Fruit fly (Drosophila melanogaster) whole organism, embryonic: ENCODE measurements around the gene CG10492.

Source experiments
- Abd-B ChIP-seq: fragments of 200-800 bp; sonication (Bioruptor generic); optimal IDR thresholded peaks from 2 replicates; lab custom pipeline; 2018; ENCODE audit warnings: missing biosample characterization, mild to moderate bottlenecking, missing genetic modification characterization, moderate library complexity
- B-H1 ChIP-seq: fragments of 200-800 bp; sonication (Bioruptor generic); IDR thresholded peaks from 3 replicates; pipeline ENCODE4 v1.3.6; 2022; ENCODE audit warnings: missing biosample characterization, missing genetic modification characterization
- BtbVII ChIP-seq: fragments of 200-800 bp; sonication (Bioruptor generic); optimal IDR thresholded peaks from 3 replicates; lab custom pipeline; 2017; ENCODE audit warnings: missing biosample characterization, mild to moderate bottlenecking, missing genetic modification characterization
- CG10321 ChIP-seq: fragments of 200-800 bp; sonication (Bioruptor generic); IDR thresholded peaks from 2 replicates; pipeline ENCODE4 v1.3.6; 2022; ENCODE audit warnings: missing biosample characterization, missing genetic modification characterization
- CG10959 ChIP-seq: fragments of 200-800 bp; sonication (Bioruptor generic); IDR thresholded peaks from 2 replicates; pipeline ENCODE4 v1.3.6; 2022; ENCODE audit warnings: missing biosample characterization, missing genetic modification characterization
- CG12071 ChIP-seq: fragments of 200-800 bp; sonication (Bioruptor generic); optimal IDR thresholded peaks from 3 replicates; lab custom pipeline; 2018; ENCODE audit warnings: missing biosample characterization, mild to moderate bottlenecking, missing genetic modification characterization
- CG13123 ChIP-seq: fragments of 200-800 bp; sonication (Bioruptor generic); optimal IDR thresholded peaks from 2 replicates; lab custom pipeline; 2016; ENCODE audit warnings: missing biosample characterization, missing genetic modification characterization
- CG13296 ChIP-seq: fragments of 200-800 bp; sonication (Bioruptor generic); optimal IDR thresholded peaks from 3 replicates; lab custom pipeline; 2018; ENCODE audit warnings: missing biosample characterization, mild to moderate bottlenecking, missing genetic modification characterization
- CG1529 ChIP-seq: fragments of 200-800 bp; sonication (Bioruptor generic); optimal IDR thresholded peaks from 3 replicates; lab custom pipeline; 2018; ENCODE audit warnings: missing biosample characterization, missing genetic modification characterization
- CG15479 ChIP-seq: fragments of 200-800 bp; sonication (Bioruptor generic); optimal IDR thresholded peaks from 3 replicates; lab custom pipeline; 2019; ENCODE audit warnings: missing biosample characterization, mild to moderate bottlenecking, missing genetic modification characterization, moderate library complexity
- CG16815 ChIP-seq: fragments of 200-800 bp; sonication (Bioruptor generic); optimal IDR thresholded peaks from 3 replicates; lab custom pipeline; 2017; ENCODE audit warnings: missing biosample characterization, mild to moderate bottlenecking, missing genetic modification characterization
- CG16863 ChIP-seq: fragments of 200-800 bp; sonication (Bioruptor generic); optimal IDR thresholded peaks from 3 replicates; lab custom pipeline; 2016; ENCODE audit warnings: missing biosample characterization, missing genetic modification characterization
- CG17186 ChIP-seq: fragments of 200-800 bp; sonication (Bioruptor generic); optimal IDR thresholded peaks from 3 replicates; lab custom pipeline; 2017; ENCODE audit warnings: missing biosample characterization, missing genetic modification reagents, missing genetic modification characterization
- CG2202 ChIP-seq: fragments of 200-800 bp; sonication (Bioruptor generic); optimal IDR thresholded peaks from 2 replicates; lab custom pipeline; 2018; ENCODE audit warnings: missing biosample characterization, mild to moderate bottlenecking, missing genetic modification characterization
- CG30403 ChIP-seq: fragments of 200-800 bp; sonication (Bioruptor generic); optimal IDR thresholded peaks from 3 replicates; lab custom pipeline; 2016; ENCODE audit warnings: missing biosample characterization, missing genetic modification characterization
- CG32532 ChIP-seq: fragments of 200-800 bp; sonication (Bioruptor generic); IDR thresholded peaks from 2 replicates; pipeline ENCODE4 v1.3.6; 2022; ENCODE audit warnings: missing biosample characterization, missing genetic modification characterization
- CG32767 ChIP-seq: fragments of 200-800 bp; sonication (Bioruptor generic); IDR thresholded peaks from 2 replicates; pipeline ENCODE4 v1.3.6; 2022; ENCODE audit warnings: missing biosample characterization, missing genetic modification characterization
- CG3407 ChIP-seq: fragments of 200-800 bp; sonication (Bioruptor generic); optimal IDR thresholded peaks from 2 replicates; lab custom pipeline; 2018; ENCODE audit warnings: missing biosample characterization, mild to moderate bottlenecking, missing genetic modification characterization
- CG42726 ChIP-seq: fragments of 200-800 bp; sonication (Bioruptor generic); IDR thresholded peaks from 2 replicates; pipeline ENCODE4 v1.3.6; 2022; ENCODE audit warnings: missing biosample characterization, missing genetic modification characterization; ENCODE audit not compliant: partially characterized antibody
- CG4424 ChIP-seq: fragments of 200-800 bp; sonication (Bioruptor generic); optimal IDR thresholded peaks from 3 replicates; lab custom pipeline; 2016; ENCODE audit warnings: missing biosample characterization, missing genetic modification characterization
- CG6272 ChIP-seq: fragments of 200-800 bp; sonication (Bioruptor generic); IDR thresholded peaks from 2 replicates; pipeline ENCODE4 v1.3.6; 2022; ENCODE audit warnings: missing biosample characterization, missing genetic modification characterization
- CG8388 ChIP-seq: fragments of 200-800 bp; sonication (Bioruptor generic); optimal IDR thresholded peaks from 2 replicates; lab custom pipeline; 2019; ENCODE audit warnings: missing biosample characterization, mild to moderate bottlenecking, missing genetic modification characterization, moderate library complexity
- CG8765 ChIP-seq: fragments of 200-800 bp; sonication (Bioruptor generic); IDR thresholded peaks from 2 replicates; pipeline ENCODE4 v1.3.6; 2022; ENCODE audit warnings: missing biosample characterization, missing genetic modification characterization
- CG8924 ChIP-seq: fragments of 200-800 bp; optimal IDR thresholded peaks from 3 replicates; lab custom pipeline; 2019; ENCODE audit warnings: missing biosample characterization, mild to moderate bottlenecking, missing genetic modification characterization, moderate library complexity
- CG8944 ChIP-seq: fragments of 200-800 bp; sonication (Bioruptor generic); optimal IDR thresholded peaks from 3 replicates; lab custom pipeline; 2016; ENCODE audit warnings: missing biosample characterization, missing genetic modification characterization
- CkIIα-i1 ChIP-seq: fragments of 200-800 bp; sonication (Bioruptor generic); IDR thresholded peaks from 2 replicates; pipeline ENCODE4 v1.3.6; 2022; ENCODE audit warnings: missing biosample characterization, missing genetic modification characterization
- Eip74EF ChIP-seq, 2 experiments: fragments of 200-800 bp in 1 of 2; fragments of >200 bp in 1 of 2; sonication (Bioruptor generic) in 1 of 2; optimal IDR thresholded peaks; 2 replicates each; lab custom pipeline; 2017 to 2019; ENCODE audit warnings: missing biosample characterization in 2 of 2, missing genetic modification characterization in 2 of 2, mild to moderate bottlenecking in 1 of 2, moderate library complexity in 1 of 2
- Gsc ChIP-seq: fragments of 200-800 bp; sonication (Bioruptor generic); IDR thresholded peaks from 2 replicates; pipeline ENCODE4 v1.3.6; 2022; ENCODE audit warnings: missing biosample characterization, missing genetic modification characterization
- HLH4C ChIP-seq: fragments of 200-800 bp; sonication (Bioruptor generic); IDR thresholded peaks from 3 replicates; pipeline ENCODE4 v1.3.6; 2022; ENCODE audit warnings: missing biosample characterization, missing genetic modification characterization; ENCODE audit not compliant: partially characterized antibody
- Hmx ChIP-seq: fragments of 200-800 bp; sonication (Bioruptor generic); optimal IDR thresholded peaks from 2 replicates; lab custom pipeline; 2016; ENCODE audit warnings: missing biosample characterization, missing genetic modification characterization
- Hsf ChIP-seq: fragments of 200-800 bp; sonication (Bioruptor generic); optimal IDR thresholded peaks from 3 replicates; lab custom pipeline; 2016; ENCODE audit warnings: missing biosample characterization, missing genetic modification characterization
- MBD-R2 ChIP-seq: fragments of 200-800 bp; sonication (Bioruptor generic); IDR thresholded peaks from 2 replicates; pipeline ENCODE4 v1.3.6; 2022; ENCODE audit warnings: missing biosample characterization, missing genetic modification characterization
- Pdp1 ChIP-seq, 2 experiments: fragments of 200-800 bp; sonication (Bioruptor generic); optimal IDR thresholded peaks; 3 replicates each; lab custom pipeline; 2016; ENCODE audit warnings: missing biosample characterization in 2 of 2, missing genetic modification characterization in 2 of 2, mild to moderate bottlenecking in 1 of 2, moderate library complexity in 1 of 2
- Ssrp ChIP-seq: fragments of 200-800 bp; sonication (Bioruptor generic); optimal IDR thresholded peaks from 2 replicates; lab custom pipeline; 2018; ENCODE audit warnings: missing biosample characterization, mild to moderate bottlenecking, missing genetic modification characterization, moderate library complexity
- TFAM ChIP-seq: fragments of 200-800 bp; sonication (Bioruptor generic); optimal IDR thresholded peaks from 2 replicates; lab custom pipeline; 2017; ENCODE audit warnings: missing biosample characterization, missing genetic modification characterization, inconsistent platforms
- al ChIP-seq: fragments of 200-800 bp; sonication (Bioruptor generic); IDR thresholded peaks from 2 replicates; pipeline ENCODE4 v1.3.6; 2022; ENCODE audit warnings: missing biosample characterization, missing genetic modification characterization
- ara ChIP-seq: fragments of 200-800 bp; sonication (Bioruptor generic); IDR thresholded peaks from 2 replicates; pipeline ENCODE4 v1.3.6; 2022; ENCODE audit warnings: missing biosample characterization, missing genetic modification characterization
- ase ChIP-seq: fragments of 200-800 bp; sonication (Bioruptor generic); IDR thresholded peaks from 3 replicates; pipeline ENCODE4 v1.3.6; 2022; ENCODE audit warnings: missing biosample characterization, missing genetic modification characterization
- bbx ChIP-seq: fragments of 200-800 bp; sonication (Bioruptor generic); IDR thresholded peaks from 2 replicates; pipeline ENCODE4 v1.3.6; 2022; ENCODE audit warnings: missing biosample characterization, missing genetic modification characterization; ENCODE audit not compliant: partially characterized antibody
- bsh ChIP-seq, 2 experiments: fragments of 200-800 bp; sonication (Bioruptor generic); optimal IDR thresholded peaks; 2 replicates each; lab custom pipeline; 2017 to 2018; ENCODE audit warnings: mild to moderate bottlenecking in 2 of 2, missing biosample characterization in 2 of 2, missing genetic modification characterization in 2 of 2, moderate library complexity in 1 of 2
- crol ChIP-seq: fragments of 200-800 bp; sonication (Bioruptor generic); IDR thresholded peaks from 2 replicates; pipeline ENCODE4 v1.3.6; 2022; ENCODE audit warnings: missing biosample characterization, missing genetic modification characterization
- danr ChIP-seq: fragments of 200-800 bp; sonication (Bioruptor generic); IDR thresholded peaks from 2 replicates; pipeline ENCODE4 v1.3.6; 2022; ENCODE audit warnings: missing biosample characterization, missing genetic modification characterization
- en ChIP-seq: fragments of 200-800 bp; sonication (Bioruptor generic); optimal IDR thresholded peaks from 2 replicates; lab custom pipeline; 2016; ENCODE audit warnings: missing biosample characterization, missing genetic modification characterization
- lilli ChIP-seq: fragments of 200-800 bp; sonication (Bioruptor generic); optimal IDR thresholded peaks from 3 replicates; lab custom pipeline; 2016; ENCODE audit warnings: missing biosample characterization, missing genetic modification characterization
- maf-S ChIP-seq: fragments of 200-800 bp; sonication (Bioruptor generic); optimal IDR thresholded peaks from 2 replicates; lab custom pipeline; 2016; ENCODE audit warnings: missing biosample characterization, missing genetic modification characterization
- onecut ChIP-seq: fragments of 200-800 bp; sonication (Bioruptor generic); IDR thresholded peaks from 2 replicates; pipeline ENCODE4 v1.3.6; 2022; ENCODE audit warnings: missing biosample characterization, missing genetic modification characterization
- peb ChIP-seq: fragments of 200-800 bp; sonication (Bioruptor generic); IDR thresholded peaks from 2 replicates; pipeline ENCODE4 v1.3.6; 2022; ENCODE audit warnings: missing biosample characterization, missing genetic modification characterization
- pros ChIP-seq: fragments of 200-800 bp; sonication (Bioruptor generic); optimal IDR thresholded peaks from 3 replicates; lab custom pipeline; 2019; ENCODE audit warnings: missing biosample characterization, mild to moderate bottlenecking, missing genetic modification characterization, moderate library complexity
- sisA ChIP-seq: fragments of 200-800 bp; sonication (Bioruptor generic); IDR thresholded peaks from 2 replicates; pipeline ENCODE4 v1.3.6; 2022; ENCODE audit warnings: missing biosample characterization, missing genetic modification characterization
- ssp ChIP-seq: fragments of 200-800 bp; sonication (Bioruptor generic); IDR thresholded peaks from 2 replicates; pipeline ENCODE4 v1.3.6; 2022; ENCODE audit warnings: missing biosample characterization, missing genetic modification characterization
- vvl ChIP-seq: fragments of 200-800 bp; sonication (Bioruptor generic); IDR thresholded peaks from 2 replicates; pipeline ENCODE4 v1.3.6; 2022; ENCODE audit warnings: missing biosample characterization, missing genetic modification characterization

Gene CG10492

DNA sequence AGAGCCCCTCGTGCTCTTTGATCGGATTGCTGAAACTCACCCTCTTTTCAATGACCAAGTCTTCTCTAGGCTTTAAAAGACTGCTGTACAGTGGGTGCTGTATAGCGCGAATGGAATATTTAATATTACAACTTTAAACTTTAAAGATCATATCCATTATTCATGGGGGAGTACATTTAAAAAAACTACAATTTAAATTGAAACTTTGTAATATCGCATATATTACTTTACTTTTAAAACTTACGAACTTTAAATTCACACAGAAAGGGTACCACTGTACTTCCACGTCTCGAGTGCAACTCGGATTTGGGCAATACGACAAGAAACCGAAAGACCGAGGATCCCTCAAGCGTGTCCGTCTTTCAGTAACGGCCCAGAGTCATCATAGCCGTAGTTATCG, 5.0 kb downstream of the CG10492 start, which contains the start of gene Phlpp (continued):
- TF ChIP-seq CG42726 (GFP tag; lab: Robert Waterston, UW) (no peak), al (GFP tag; lab: Robert Waterston, UW) (no peak), ssp (peak; percentile 45), BtbVII (GFP tag; lab: Kevin White, UChicago) (no peak), danr (GFP tag; lab: Robert Waterston, UW) (no peak), bbx (GFP tag; lab: Robert Waterston, UW) (no peak), en (peak; percentile 28), CG16863 (GFP tag; lab: Kevin White, UChicago) (peak; percentile 10), maf-S (peak; percentile 3), CG12071 (GFP tag; lab: Kevin White, UChicago) (no peak), bsh (GFP tag; optimal IDR thresholded peaks at IDR 0.05; lab: Kevin White, UChicago) (peak in 1 of 2 experiments; percentile 47), crol (GFP tag; lab: Robert Waterston, UW) (no peak), CG17186 (GFP tag; lab: Kevin White, UChicago) (no peak), ara (GFP tag; lab: Robert Waterston, UW) (peak; percentile 75; the same call in 1 of the 2 replicates), CG3407 (GFP tag; lab: Kevin White, UChicago) (no peak), HLH4C (no peak), CG30403 (GFP tag; lab: Kevin White, UChicago) (peak; percentile 57), pros (peak; percentile 45), CG8944 (no peak), Ssrp (tag; lab: Kevin White, UChicago) (peak; percentile 56), CG10321 (GFP tag; lab: Robert Waterston, UW) (0 out of 2 replicates have a peak, but pooled peaks have one; percentile 11), onecut (0 out of 2 replicates have a peak, but pooled peaks have one; percentile 33), CG6272 (GFP tag; lab: Robert Waterston, UW) (peak; percentile 41; the same call in 1 of the 2 replicates), TFAM (GFP tag; lab: Kevin White, UChicago) (no peak), MBD-R2 (GFP tag; lab: Robert Waterston, UW) (no peak; the same call in 1 of the 2 replicates), CG15479 (GFP tag; lab: Kevin White, UChicago) (no peak), CG10959 (peak; percentile 71), CG8388 (peak; percentile 60), Pdp1 (GFP tag; optimal IDR thresholded peaks at IDR 0.05; lab: Kevin White, UChicago) (peak in 1 of 2 experiments; percentile 58), B-H1 (GFP tag; lab: Robert Waterston, UW) (no peak; the same call in 2 of the 3 replicates), CG4424 (GFP tag; lab: Kevin White, UChicago) (peak; percentile 72), Hsf (GFP tag; lab: Kevin White, UChicago) (peak; percentile 11), Hmx (GFP tag; lab: Kevin White, UChicago) (no peak), Eip74EF (GFP tag; optimal IDR thresholded peaks at IDR 0.05; lab: Kevin White, UChicago) (no peak), peb (peak; percentile 47; the same call in 1 of the 2 replicates), CkIIα-i1 (GFP tag; lab: Robert Waterston, UW) (no peak), lilli (GFP tag; lab: Kevin White, UChicago) (peak; percentile 55), CG2202 (no peak), CG13123 (GFP tag; lab: Kevin White, UChicago) (no peak), Gsc (no peak), CG1529 (GFP tag; lab: Kevin White, UChicago) (no peak), ase (GFP tag; lab: Robert Waterston, UW) (peak; percentile 47; the same call in 1 of the 3 replicates), CG32767 (GFP tag; lab: Robert Waterston, UW) (no peak), CG8765 (GFP tag; lab: Robert Waterston, UW) (peak; percentile 51; the same call in 1 of the 2 replicates), CG13296 (GFP tag; lab: Kevin White, UChicago) (no peak), Abd-B (GFP tag; lab: Kevin White, UChicago) (no peak), CG16815 (GFP tag; lab: Kevin White, UChicago) (peak; percentile 11), CG8924 (tag; lab: Kevin White, UChicago) (peak; percentile 40), vvl (GFP tag; lab: Robert Waterston, UW) (peak; percentile 76; the same call in 1 of the 2 replicates), sisA (peak; percentile 60), CG32532 (GFP tag; lab: Robert Waterston, UW) (peak; percentile 40; the same call in 1 of the 2 replicates)
